Worm (Caenorhabditis elegans): Measurements from ENCODE around the gene frh-1.

- TF ChIP-seq unc-39 (tag; optimal IDR thresholded peaks at IDR 0.05) = no peak
- no peak for TF ChIP-seq nhr-12 (tag; optimal IDR thresholded peaks at IDR 0.05)
- TF ChIP-seq snpc-4 (tag; optimal IDR thresholded peaks at IDR 0.05) = no peak
- TF ChIP-seq ces-1 (GFP tag; optimal IDR thresholded peaks at IDR 0.05) = no peak
- TF ChIP-seq unc-62 (GFP tag; optimal IDR thresholded peaks at IDR 0.05) = no peak
- no peak for TF ChIP-seq lsy-2 (tag; optimal IDR thresholded peaks at IDR 0.05)
- TF ChIP-seq sptf-1 (tag; optimal IDR thresholded peaks at IDR 0.05) = no peak
- TF ChIP-seq tbx-8 (GFP tag; optimal IDR thresholded peaks at IDR 0.05) = no peak
These were observed 24.4 kb upstream of the frh-1 start for ce11 chrII:5892813-5893212.

All from whole organism, mixed stage, embryonic.